Fruit fly (Drosophila melanogaster) S2 (cell line): ENCODE results near the gene Ppm1.

ENCODE experiments used
- CG8478 ChIP-seq: fragments of >200 bp; optimal IDR thresholded peaks from 2 replicates; lab custom pipeline; 2018
- CTCF ChIP-seq, 2 experiments: fragments of >200 bp; optimal IDR thresholded peaks; 2 replicates each; lab custom pipeline; 2018

Gene Ppm1

DNA sequence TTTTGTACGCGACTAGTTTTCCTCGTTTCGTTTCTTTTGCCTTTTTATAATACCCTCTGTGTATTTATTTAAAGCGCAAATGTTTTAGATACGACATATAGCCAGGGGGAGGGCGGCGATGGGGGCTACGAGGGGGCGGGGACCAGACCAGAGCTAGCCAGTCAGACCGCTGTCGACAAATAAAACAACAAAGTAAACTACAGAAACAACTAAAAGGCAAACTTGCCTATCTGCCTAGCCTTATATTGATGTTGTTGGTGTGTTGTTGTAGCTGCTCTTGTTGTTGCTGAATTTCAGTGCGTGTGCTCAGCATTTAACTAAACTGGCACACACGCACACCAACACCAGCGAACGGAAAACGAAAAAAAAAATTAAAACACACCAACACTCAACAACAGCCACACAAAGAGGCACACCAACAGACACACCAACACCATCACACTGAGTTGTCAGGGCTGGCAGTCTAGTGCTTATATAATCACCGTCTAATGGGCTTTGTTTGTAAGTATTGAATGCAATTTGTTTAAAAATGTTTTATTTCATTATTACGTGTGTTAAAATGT is 48.3 kb downstream of the Ppm1 start:
- TF ChIP-seq CG8478 (no peak), CTCF (optimal IDR thresholded peaks at IDR 0.05; lab: Kevin White, UChicago) (no peak)

DNA sequence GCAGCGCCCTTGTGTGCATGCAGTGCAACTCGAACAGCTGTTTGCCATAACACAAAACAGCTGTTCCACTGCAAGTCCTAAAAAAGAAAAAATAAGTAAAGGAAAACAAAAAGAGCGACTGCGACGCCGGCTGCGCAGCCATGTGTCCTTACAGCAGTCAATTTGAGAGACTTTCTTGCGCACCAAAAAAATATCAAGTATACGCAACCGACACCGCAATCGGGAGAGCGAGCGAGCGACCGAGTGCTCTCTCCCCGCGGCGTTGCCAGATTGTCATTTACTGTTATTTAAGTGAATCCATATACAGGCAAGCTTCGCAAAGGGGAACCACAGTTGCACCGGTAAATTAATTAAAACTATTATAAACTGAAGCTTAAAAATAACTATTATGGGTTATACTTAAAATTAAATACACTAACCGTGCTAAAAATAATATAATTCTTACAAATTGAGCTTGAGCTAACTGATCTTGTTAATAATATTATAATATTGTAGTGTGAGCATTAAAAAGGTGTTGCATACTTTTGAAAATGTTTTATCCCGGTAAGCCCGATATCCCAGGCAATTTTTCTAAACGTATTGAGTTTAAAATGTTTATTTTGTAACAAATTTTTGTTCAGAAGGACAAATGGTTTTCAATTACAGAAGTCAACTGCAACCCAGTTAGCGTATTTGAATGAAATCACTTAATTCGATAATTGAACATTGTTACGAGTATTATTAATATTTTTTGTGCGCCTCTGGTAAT is 49.0 kb downstream of the Ppm1 start:
- TF ChIP-seq CTCF (optimal IDR thresholded peaks at IDR 0.05; lab: Kevin White, UChicago) (no peak), CG8478 (no peak)

DNA sequence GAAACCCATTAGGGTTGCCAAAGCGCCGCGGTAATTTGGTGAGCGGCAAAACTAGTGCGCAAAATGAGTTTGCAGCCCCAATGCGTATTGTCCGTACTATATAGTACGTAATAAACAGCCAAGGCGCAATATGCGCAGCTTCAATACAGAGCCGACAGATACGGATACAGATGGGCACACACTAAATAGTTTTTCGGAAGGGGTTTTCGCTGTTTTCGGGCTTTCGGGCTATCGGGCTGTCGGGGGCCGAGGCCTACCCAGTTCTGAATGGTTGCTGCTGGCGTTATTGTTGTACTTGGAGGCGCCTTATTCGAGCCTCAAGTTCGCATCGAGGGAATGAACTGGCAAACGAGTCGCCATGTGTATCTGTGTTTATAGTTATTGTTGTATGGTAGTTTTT is 49.5 kb downstream of the Ppm1 start:
- TF ChIP-seq CTCF (optimal IDR thresholded peaks at IDR 0.05; lab: Kevin White, UChicago) (no peak), CG8478 (no peak)

DNA sequence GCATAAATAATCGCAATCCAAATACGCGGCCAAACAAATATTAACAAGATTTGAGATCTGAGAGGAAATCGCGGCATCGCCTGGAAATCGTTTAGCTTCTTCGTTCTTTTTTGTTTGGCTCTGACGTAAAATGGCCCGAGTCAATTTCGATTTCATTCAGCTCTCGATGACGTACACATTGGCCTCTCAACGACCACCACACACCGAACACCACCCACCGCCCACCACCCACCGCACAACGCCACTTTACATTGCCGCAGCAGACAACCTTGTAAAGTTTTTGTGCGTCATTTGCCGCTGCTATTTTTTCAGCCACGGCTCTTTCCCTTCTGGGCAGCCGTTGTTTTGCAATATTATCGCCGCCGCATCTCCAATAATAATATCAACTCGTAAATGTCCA is 50.9 kb downstream of the Ppm1 start:
- TF ChIP-seq CG8478 (no peak), CTCF (optimal IDR thresholded peaks at IDR 0.05; lab: Kevin White, UChicago) (no peak)
